Fruit fly (Drosophila melanogaster) whole organism, embryonic: ENCODE data around the gene RhoGAP18B.
A peak's percentile ranks its signal among the peaks of the same experiment; 100 is the strongest.

ENCODE experiments used
- Atf-2 ChIP-seq: fragments of 200-800 bp; sonication (Bioruptor generic); optimal IDR thresholded peaks from 2 replicates; lab custom pipeline; 2016; ENCODE audit warnings: missing biosample characterization, missing genetic modification characterization
- CG10959 ChIP-seq: fragments of 200-800 bp; sonication (Bioruptor generic); IDR thresholded peaks from 2 replicates; pipeline ENCODE4 v1.3.6; 2022; ENCODE audit warnings: missing biosample characterization, missing genetic modification characterization
- CG11085 ChIP-seq: fragments of 200-800 bp; sonication (Bioruptor generic); IDR thresholded peaks from 2 replicates; pipeline ENCODE4 v1.3.6; 2022; ENCODE audit warnings: missing biosample characterization, missing genetic modification characterization
- CG12219 ChIP-seq: fragments of 200-800 bp; sonication (Bioruptor generic); optimal IDR thresholded peaks from 3 replicates; lab custom pipeline; 2018; ENCODE audit warnings: missing biosample characterization, mild to moderate bottlenecking, missing genetic modification characterization
- CG1233 ChIP-seq: fragments of 200-800 bp; sonication (Bioruptor generic); optimal IDR thresholded peaks from 4 replicates; lab custom pipeline; 2018; ENCODE audit warnings: missing biosample characterization, mild to moderate bottlenecking, missing genetic modification characterization
- CG12391 ChIP-seq: fragments of 200-800 bp; sonication (Bioruptor generic); optimal IDR thresholded peaks from 3 replicates; lab custom pipeline; 2018; ENCODE audit warnings: missing biosample characterization, mild to moderate bottlenecking, missing genetic modification characterization, moderate library complexity
- CG12744 ChIP-seq: fragments of 200-800 bp; sonication (Bioruptor generic); optimal IDR thresholded peaks from 2 replicates; lab custom pipeline; 2016; ENCODE audit warnings: missing biosample characterization, missing genetic modification characterization
- CG15011 ChIP-seq: fragments of 200-800 bp; sonication (Bioruptor generic); optimal IDR thresholded peaks from 3 replicates; lab custom pipeline; 2018; ENCODE audit warnings: missing biosample characterization, mild to moderate bottlenecking, missing genetic modification characterization
- CG15601 ChIP-seq: fragments of 200-800 bp; sonication (Bioruptor generic); optimal IDR thresholded peaks from 3 replicates; lab custom pipeline; 2019; ENCODE audit warnings: missing biosample characterization, mild to moderate bottlenecking, missing genetic modification characterization, moderate library complexity
- CG1603 ChIP-seq: fragments of 200-800 bp; sonication (Bioruptor generic); optimal IDR thresholded peaks from 2 replicates; lab custom pipeline; 2019; ENCODE audit warnings: missing biosample characterization, mild to moderate bottlenecking, missing genetic modification characterization, moderate library complexity
- CG16779 ChIP-seq: fragments of 200-800 bp; sonication (Bioruptor generic); IDR thresholded peaks from 2 replicates; pipeline ENCODE4 v1.3.6; 2022; ENCODE audit warnings: missing biosample characterization, missing genetic modification characterization
- CG16815 ChIP-seq: fragments of 200-800 bp; sonication (Bioruptor generic); optimal IDR thresholded peaks from 3 replicates; lab custom pipeline; 2017; ENCODE audit warnings: missing biosample characterization, mild to moderate bottlenecking, missing genetic modification characterization
- CG1792 ChIP-seq: fragments of 200-800 bp; sonication (Bioruptor generic); optimal IDR thresholded peaks from 2 replicates; lab custom pipeline; 2016; ENCODE audit warnings: missing biosample characterization, missing genetic modification characterization
- CG2120 ChIP-seq: fragments of 200-800 bp; sonication (Bioruptor generic); optimal IDR thresholded peaks from 3 replicates; lab custom pipeline; 2016; ENCODE audit warnings: missing biosample characterization, missing genetic modification characterization
- CG2199 ChIP-seq: fragments of 200-800 bp; sonication (Bioruptor generic); IDR thresholded peaks from 3 replicates; pipeline ENCODE4 v1.3.6; 2022; ENCODE audit warnings: missing biosample characterization, missing genetic modification characterization
- CG43689 ChIP-seq: fragments of 200-800 bp; sonication (Bioruptor generic); IDR thresholded peaks from 2 replicates; pipeline ENCODE4 v1.3.6; 2022; ENCODE audit warnings: missing biosample characterization, missing genetic modification characterization
- CG4820 ChIP-seq: fragments of 200-800 bp; sonication (Bioruptor generic); optimal IDR thresholded peaks from 3 replicates; lab custom pipeline; 2016; ENCODE audit warnings: missing biosample characterization, missing genetic modification characterization
- CG6854 ChIP-seq: fragments of 200-800 bp; sonication (Bioruptor generic); optimal IDR thresholded peaks from 3 replicates; lab custom pipeline; 2017; ENCODE audit warnings: missing biosample characterization, mild to moderate bottlenecking, missing genetic modification characterization
- CG7928 ChIP-seq: fragments of 200-800 bp; sonication (Bioruptor generic); optimal IDR thresholded peaks from 2 replicates; lab custom pipeline; 2017; ENCODE audit warnings: missing biosample characterization, mild to moderate bottlenecking, missing genetic modification characterization
- CG8281 ChIP-seq: fragments of 200-800 bp; sonication (Bioruptor generic); optimal IDR thresholded peaks from 2 replicates; lab custom pipeline; 2018; ENCODE audit warnings: missing biosample characterization, mild to moderate bottlenecking, missing genetic modification characterization, moderate library complexity
- CG8478 ChIP-seq: fragments of >200 bp; optimal IDR thresholded peaks from 2 replicates; lab custom pipeline; 2018
- CG8924 ChIP-seq: fragments of 200-800 bp; optimal IDR thresholded peaks from 3 replicates; lab custom pipeline; 2019; ENCODE audit warnings: missing biosample characterization, mild to moderate bottlenecking, missing genetic modification characterization, moderate library complexity
- Camta ChIP-seq: fragments of 200-800 bp; sonication (Bioruptor generic); optimal IDR thresholded peaks from 2 replicates; lab custom pipeline; 2016; ENCODE audit warnings: missing biosample characterization, missing genetic modification characterization
- D19B ChIP-seq: fragments of 200-800 bp; sonication (Bioruptor generic); optimal IDR thresholded peaks from 2 replicates; lab custom pipeline; 2017; ENCODE audit warnings: missing biosample characterization, mild to moderate bottlenecking, missing genetic modification characterization
- Jarid2 ChIP-seq: fragments of 200-800 bp; sonication (Bioruptor generic); optimal IDR thresholded peaks from 3 replicates; lab custom pipeline; 2017; ENCODE audit warnings: mild to moderate bottlenecking, missing biosample characterization, missing genetic modification reagents, missing genetic modification characterization
- Myb ChIP-seq: fragments of 200-800 bp; sonication (Bioruptor generic); optimal IDR thresholded peaks from 2 replicates; lab custom pipeline; 2016; ENCODE audit warnings: missing biosample characterization, missing genetic modification characterization
- PHDP ChIP-seq: fragments of 200-800 bp; sonication (Bioruptor generic); optimal IDR thresholded peaks from 3 replicates; lab custom pipeline; 2018; ENCODE audit warnings: missing biosample characterization, mild to moderate bottlenecking, missing genetic modification characterization, moderate library complexity
- Ravus ChIP-seq: fragments of 200-800 bp; sonication (Bioruptor generic); IDR thresholded peaks from 2 replicates; pipeline ENCODE4 v1.3.6; 2022; ENCODE audit warnings: missing biosample characterization, missing genetic modification characterization
- Side ChIP-seq: fragments of 200-800 bp; sonication (Bioruptor generic); optimal IDR thresholded peaks from 2 replicates; lab custom pipeline; 2016; ENCODE audit warnings: missing biosample characterization, missing genetic modification characterization
- Spps ChIP-seq: fragments of 200-800 bp; sonication (Bioruptor generic); optimal IDR thresholded peaks from 2 replicates; lab custom pipeline; 2018; ENCODE audit warnings: missing biosample characterization, mild to moderate bottlenecking, missing genetic modification characterization
- Xbp1 ChIP-seq: fragments of 200-800 bp; sonication (Bioruptor generic); optimal IDR thresholded peaks from 3 replicates; lab custom pipeline; 2016; ENCODE audit warnings: missing biosample characterization, mild to moderate bottlenecking, missing genetic modification characterization
- cad ChIP-seq: fragments of >200 bp; optimal IDR thresholded peaks from 2 replicates; lab custom pipeline; 2017; ENCODE audit warnings: missing biosample characterization, missing genetic modification characterization
- cg ChIP-seq: fragments of 200-800 bp; sonication (Bioruptor generic); optimal IDR thresholded peaks from 3 replicates; lab custom pipeline; 2019; ENCODE audit warnings: missing biosample characterization, mild to moderate bottlenecking, missing genetic modification characterization, moderate library complexity
- croc ChIP-seq: fragments of 200-800 bp; sonication (Bioruptor generic); conservative IDR thresholded peaks from 3 replicates; pipeline ENCODE4 v1.3.6; 2022; ENCODE audit warnings: missing biosample characterization, missing genetic modification characterization
- da ChIP-seq: fragments of 200-800 bp; sonication (Bioruptor generic); optimal IDR thresholded peaks from 2 replicates; lab custom pipeline; 2016; ENCODE audit warnings: missing biosample characterization, missing genetic modification characterization
- ind ChIP-seq: fragments of 200-800 bp; sonication (Bioruptor generic); optimal IDR thresholded peaks from 3 replicates; lab custom pipeline; 2016; ENCODE audit warnings: missing biosample characterization, missing genetic modification characterization
- maf-S ChIP-seq: fragments of 200-800 bp; sonication (Bioruptor generic); optimal IDR thresholded peaks from 2 replicates; lab custom pipeline; 2016; ENCODE audit warnings: missing biosample characterization, missing genetic modification characterization
- mld ChIP-seq: fragments of 200-800 bp; sonication (Bioruptor generic); IDR thresholded peaks from 3 replicates; pipeline ENCODE4 v1.3.6; 2022; ENCODE audit warnings: missing biosample characterization, missing genetic modification characterization; ENCODE audit not compliant: partially characterized antibody
- onecut ChIP-seq: fragments of 200-800 bp; sonication (Bioruptor generic); IDR thresholded peaks from 2 replicates; pipeline ENCODE4 v1.3.6; 2022; ENCODE audit warnings: missing biosample characterization, missing genetic modification characterization
- pho ChIP-seq: fragments of 200-800 bp; sonication (Bioruptor generic); optimal IDR thresholded peaks from 2 replicates; lab custom pipeline; 2016; ENCODE audit warnings: missing biosample characterization, missing genetic modification characterization
- prd ChIP-seq, 3 experiments: fragments of >200 bp in 2 of 3; fragments of 200-800 bp in 1 of 3; sonication (Bioruptor generic) in 1 of 3; optimal IDR thresholded peaks in 2 of 3; IDR thresholded peaks in 1 of 3; 2 replicates in 2 of 3; 3 replicates in 1 of 3; pipeline versions ENCODE4 v1.3.6 to Lab custom; 2017 to 2022; ENCODE audit warnings: missing biosample characterization in 1 of 3, missing genetic modification characterization in 1 of 3
- ranshi ChIP-seq: fragments of 200-800 bp; sonication (Bioruptor generic); IDR thresholded peaks from 2 replicates; pipeline ENCODE4 v1.3.6; 2022; ENCODE audit warnings: missing biosample characterization, missing genetic modification characterization
- ro ChIP-seq: fragments of 200-800 bp; sonication (Bioruptor generic); IDR thresholded peaks from 2 replicates; pipeline ENCODE4 v1.3.6; 2022; ENCODE audit warnings: missing biosample characterization, missing genetic modification characterization
- sens ChIP-seq: fragments of 200-800 bp; sonication (Bioruptor generic); peaks from one replicate; lab custom pipeline; 2016; ENCODE audit warnings: missing biosample characterization, missing genetic modification characterization
- sisA ChIP-seq: fragments of 200-800 bp; sonication (Bioruptor generic); IDR thresholded peaks from 2 replicates; pipeline ENCODE4 v1.3.6; 2022; ENCODE audit warnings: missing biosample characterization, missing genetic modification characterization
- sna ChIP-seq: fragments of 200-800 bp; sonication (Bioruptor generic); IDR thresholded peaks from 2 replicates; pipeline ENCODE4 v1.3.6; 2022; ENCODE audit warnings: missing biosample characterization, missing genetic modification characterization; ENCODE audit not compliant: partially characterized antibody
- sob ChIP-seq: fragments of 200-800 bp; sonication (Bioruptor generic); IDR thresholded peaks from 2 replicates; pipeline ENCODE4 v1.3.6; 2022; ENCODE audit warnings: missing biosample characterization, missing genetic modification characterization
- tio ChIP-seq: fragments of 200-800 bp; sonication (Bioruptor generic); optimal IDR thresholded peaks from 2 replicates; lab custom pipeline; 2017; ENCODE audit warnings: missing biosample characterization, missing genetic modification characterization, inconsistent platforms
- usp ChIP-seq: fragments of >200 bp; optimal IDR thresholded peaks from 2 replicates; lab custom pipeline; 2017; ENCODE audit warnings: missing biosample characterization, missing genetic modification characterization
- z ChIP-seq: fragments of 200-800 bp; sonication (Bioruptor generic); IDR thresholded peaks from 3 replicates; pipeline ENCODE4 v1.3.6; 2022; ENCODE audit warnings: missing biosample characterization, missing genetic modification characterization
- zen2 ChIP-seq: fragments of 200-800 bp; sonication (Bioruptor generic); IDR thresholded peaks from 3 replicates; pipeline ENCODE4 v1.3.6; 2022; ENCODE audit warnings: missing biosample characterization, missing genetic modification characterization; ENCODE audit not compliant: partially characterized antibody

RhoGAP18B gene

DNA sequence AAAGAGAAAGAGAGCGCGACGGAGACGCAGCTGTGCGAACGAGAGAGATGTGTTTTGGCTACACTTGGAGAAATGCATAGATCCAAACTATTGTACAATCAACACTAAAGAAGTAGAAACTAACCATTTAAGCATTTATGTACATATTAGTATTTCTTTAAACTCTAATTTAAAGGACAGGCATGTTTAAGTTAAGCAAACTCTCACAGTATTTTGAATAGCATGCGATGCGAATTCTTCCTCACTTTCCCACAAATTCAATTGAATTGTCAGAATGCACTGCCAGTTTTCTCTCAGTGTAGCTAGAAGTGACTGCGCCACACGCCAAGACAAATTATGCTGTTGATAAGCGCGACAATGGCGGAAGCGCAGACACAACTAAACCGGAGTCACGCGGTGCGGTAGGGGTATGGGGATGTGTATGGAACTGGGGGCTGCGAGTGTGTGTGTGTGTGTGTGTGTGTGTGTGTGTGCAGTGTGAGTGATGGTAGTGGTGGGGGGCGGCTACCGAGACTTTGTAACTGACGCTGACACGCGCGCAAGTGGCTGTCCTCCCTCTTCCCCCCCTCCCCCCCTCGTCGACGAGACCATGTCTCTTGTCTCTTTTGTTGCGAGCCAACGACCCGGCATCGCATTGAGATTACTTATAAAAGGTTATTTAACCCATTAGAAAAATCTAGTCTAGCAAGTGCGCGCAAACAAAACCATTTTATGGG lies 59.9 kb downstream of the RhoGAP18B start (continued):
- no peak for TF ChIP-seq zen2 (GFP tag; lab: Robert Waterston, UW)
- no peak for TF ChIP-seq pho (GFP tag; lab: Kevin White, UChicago)
- TF ChIP-seq croc (GFP tag; lab: Robert Waterston, UW): peak; percentile 31; the same call in 2 of the 3 replicates
- no peak for TF ChIP-seq CG11085 (GFP tag; lab: Robert Waterston, UW)
- TF ChIP-seq sob (GFP tag; lab: Robert Waterston, UW): peak; percentile 11; the same call in 1 of the 2 replicates
- TF ChIP-seq CG12744: no peak
- peak; percentile 37 for TF ChIP-seq Xbp1 (GFP tag; lab: Kevin White, UChicago)
- no peak for TF ChIP-seq CG15601
- TF ChIP-seq CG43689 (GFP tag; lab: Robert Waterston, UW): no peak
- peak; percentile 11 for TF ChIP-seq CG16815
- no peak for TF ChIP-seq mld (GFP tag; lab: Robert Waterston, UW)
- no peak for TF ChIP-seq da (GFP tag; lab: Kevin White, UChicago)
- no peak for TF ChIP-seq CG15011
- no peak for TF ChIP-seq cad
- peak; percentile 1 for TF ChIP-seq CG12219 (GFP tag; lab: Kevin White, UChicago)
- TF ChIP-seq prd (optimal IDR thresholded peaks at IDR 0.05; lab: Kevin White, UChicago): no peak
- TF ChIP-seq prd (GFP tag; IDR thresholded peaks at IDR 0.05; lab: Robert Waterston, UW): peak; percentile 12; the same call in 1 of the 3 replicates
- TF ChIP-seq tio (GFP tag; lab: Kevin White, UChicago): peak; percentile 30
- TF ChIP-seq PHDP: peak; percentile 42
- TF ChIP-seq onecut: no peak
- no peak for TF ChIP-seq Ravus (GFP tag; lab: Robert Waterston, UW)
- peak; percentile 62 for TF ChIP-seq sens
- TF ChIP-seq cg: peak; percentile 11
- peak; percentile 29 for TF ChIP-seq CG12391 (tag; lab: Kevin White, UChicago)
- peak; percentile 44 for TF ChIP-seq CG4820 (GFP tag; lab: Kevin White, UChicago)
- TF ChIP-seq CG1792: no peak
- TF ChIP-seq Myb (GFP tag; lab: Kevin White, UChicago): no peak
- TF ChIP-seq CG8281: peak; percentile 4
- no peak for TF ChIP-seq sna (GFP tag; lab: Robert Waterston, UW)
- TF ChIP-seq ranshi (GFP tag; lab: Robert Waterston, UW): no peak
- TF ChIP-seq Side (GFP tag; lab: Kevin White, UChicago): no peak
- no peak for TF ChIP-seq Camta
- no peak for TF ChIP-seq CG8478 (lab: Kevin White, UChicago)
- peak; percentile 8 for TF ChIP-seq D19B (GFP tag; lab: Kevin White, UChicago)
- no peak for TF ChIP-seq Spps (tag; lab: Kevin White, UChicago)
- peak; percentile 30 for TF ChIP-seq CG8924
- peak; percentile 13 for TF ChIP-seq ind
- no peak for TF ChIP-seq usp (GFP tag; lab: Kevin White, UChicago)
- TF ChIP-seq CG10959 (GFP tag; lab: Robert Waterston, UW): no peak
- TF ChIP-seq CG2120: peak; percentile 58
- TF ChIP-seq CG16779 (GFP tag; lab: Robert Waterston, UW): no peak
- peak; percentile 61 for TF ChIP-seq CG1603 (tag; lab: Kevin White, UChicago)
- TF ChIP-seq CG6854 (GFP tag; lab: Kevin White, UChicago): peak; percentile 22
- no peak for TF ChIP-seq CG2199
- TF ChIP-seq CG7928 (GFP tag; lab: Kevin White, UChicago): no peak
- peak; percentile 14 for TF ChIP-seq Jarid2 (GFP tag; lab: Kevin White, UChicago)
- no peak for TF ChIP-seq ro (GFP tag; lab: Robert Waterston, UW)
- no peak for TF ChIP-seq Atf-2 (GFP tag; lab: Kevin White, UChicago)
- no peak for TF ChIP-seq z (GFP tag; lab: Robert Waterston, UW)
- TF ChIP-seq sisA (GFP tag; lab: Robert Waterston, UW): peak; percentile 32; the same call in 1 of the 2 replicates
- TF ChIP-seq CG1233 (GFP tag; lab: Kevin White, UChicago): peak; percentile 16
- TF ChIP-seq maf-S (GFP tag; lab: Kevin White, UChicago): no peak
